Worm (Caenorhabditis elegans) whole organism, L4 larva: ENCODE data around the gene W02B3.7.

ENCODE experiments used
- ZK337.2 ChIP-seq: fragments of 200-800 bp; sonication (Bioruptor generic); IDR thresholded peaks from 2 replicates; pipeline ENCODE4 v1.3.6; 2022; ENCODE audit warnings: missing genetic modification reagents, missing genetic modification characterization, missing compliant biosample characterization
- ZK546.5 ChIP-seq, 2 experiments: sonication (generic microtip); optimal IDR thresholded peaks; 2 replicates each; lab custom pipeline; 2017; ENCODE audit warnings: missing biosample characterization in 2 of 2, missing genetic modification characterization in 2 of 2
- aha-1 ChIP-seq: fragments of 150-350 bp; peaks from one replicate; lab custom pipeline; 2014; ENCODE audit warnings: missing biosample characterization, missing genetic modification characterization
- aly-2 ChIP-seq: sonication (generic microtip); optimal IDR thresholded peaks from 2 replicates; lab custom pipeline; 2018; ENCODE audit warnings: missing biosample characterization, missing genetic modification characterization
- arid-1 ChIP-seq: fragments of 200-800 bp; sonication (Bioruptor generic); conservative IDR thresholded peaks from 2 replicates; pipeline ENCODE4 v1.3.6; 2022; ENCODE audit warnings: missing genetic modification reagents, missing genetic modification characterization, missing compliant biosample characterization
- ceh-32 ChIP-seq: sonication (generic microtip); optimal IDR thresholded peaks from 2 replicates; lab custom pipeline; 2016; ENCODE audit warnings: mild to moderate bottlenecking, missing genetic modification characterization, missing compliant biosample characterization; ENCODE audit not compliant: poor library complexity
- ceh-44 ChIP-seq: fragments of 200-800 bp; sonication (Bioruptor generic); IDR thresholded peaks from 2 replicates; pipeline ENCODE4 v1.3.6; 2022; ENCODE audit warnings: missing genetic modification reagents, missing genetic modification characterization, missing compliant biosample characterization
- ceh-62 ChIP-seq: sonication (generic microtip); optimal IDR thresholded peaks from 2 replicates; lab custom pipeline; 2017; ENCODE audit warnings: missing biosample characterization, missing genetic modification characterization
- ctbp-1 ChIP-seq: fragments of 200-800 bp; sonication (Bioruptor generic); IDR thresholded peaks from 2 replicates; pipeline ENCODE4 v1.3.6; 2022; ENCODE audit warnings: missing genetic modification reagents, missing genetic modification characterization, missing compliant biosample characterization
- dmd-6 ChIP-seq: fragments of 200-800 bp; sonication (Bioruptor generic); IDR thresholded peaks from 2 replicates; pipeline ENCODE4 v1.3.6; 2022; ENCODE audit warnings: missing genetic modification reagents, missing genetic modification characterization, missing compliant biosample characterization
- dve-1 ChIP-seq: sonication (generic microtip); optimal IDR thresholded peaks from 2 replicates; lab custom pipeline; 2017; ENCODE audit warnings: antibody characterized with exemption, mild to moderate bottlenecking, missing genetic modification characterization, missing compliant biosample characterization; ENCODE audit not compliant: insufficient read depth
- fos-1 ChIP-seq: fragments of 150-350 bp; optimal IDR thresholded peaks from 2 replicates; lab custom pipeline; 2014; ENCODE audit warnings: missing biosample characterization, missing genetic modification characterization
- hlh-30 ChIP-seq: sonication (generic microtip); optimal IDR thresholded peaks from 2 replicates; lab custom pipeline; 2017; ENCODE audit warnings: antibody characterized with exemption, mild to moderate bottlenecking, missing genetic modification characterization, missing compliant biosample characterization; ENCODE audit not compliant: insufficient read depth
- lim-7 ChIP-seq: fragments of 200-800 bp; sonication (Bioruptor generic); IDR thresholded peaks from 2 replicates; pipeline ENCODE4 v1.3.6; 2022; ENCODE audit warnings: missing genetic modification characterization, missing compliant biosample characterization
- lin-29 ChIP-seq: fragments of 200-800 bp; sonication (Bioruptor generic); IDR thresholded peaks from 2 replicates; pipeline ENCODE4 v1.3.6; 2022; ENCODE audit warnings: missing genetic modification reagents, missing genetic modification characterization, missing compliant biosample characterization
- lin-38 ChIP-seq: fragments of 200-800 bp; sonication (Bioruptor generic); IDR thresholded peaks from 2 replicates; pipeline ENCODE4 v1.3.6; 2022; ENCODE audit warnings: missing genetic modification reagents, missing genetic modification characterization, missing compliant biosample characterization
- lir-3 ChIP-seq: sonication (generic microtip); optimal IDR thresholded peaks from 2 replicates; lab custom pipeline; 2016; ENCODE audit warnings: mild to moderate bottlenecking, missing genetic modification characterization, missing compliant biosample characterization
- lsy-2 ChIP-seq, 2 experiments: fragments of 150-350 bp in 1 of 2; sonication (generic microtip) in 1 of 2; optimal IDR thresholded peaks; 2 replicates each; lab custom pipeline; 2014 to 2017; ENCODE audit warnings: missing biosample characterization in 2 of 2, missing genetic modification characterization in 2 of 2
- madf-9 ChIP-seq: fragments of 200-800 bp; sonication (Bioruptor generic); conservative IDR thresholded peaks from 2 replicates; pipeline ENCODE4 v1.3.6; 2022; ENCODE audit warnings: missing genetic modification reagents, missing genetic modification characterization, missing compliant biosample characterization
- mdl-1 ChIP-seq, 2 experiments: fragments of 150-350 bp in 1 of 2; sonication (generic microtip) in 1 of 2; optimal IDR thresholded peaks; 2 replicates each; lab custom pipeline; 2014 to 2017; ENCODE audit warnings: missing biosample characterization in 2 of 2, missing genetic modification characterization in 2 of 2
- mxl-3 ChIP-seq: fragments of 200-800 bp; sonication (Bioruptor generic); optimal IDR thresholded peaks from 2 replicates; lab custom pipeline; 2018; ENCODE audit warnings: mild to moderate bottlenecking, missing genetic modification characterization, missing compliant biosample characterization
- nhr-25 ChIP-seq: sonication (generic microtip); optimal IDR thresholded peaks from 2 replicates; lab custom pipeline; 2017; ENCODE audit warnings: missing genetic modification characterization, mild to moderate bottlenecking, missing compliant biosample characterization, antibody characterized with exemption, moderate library complexity, borderline replicate concordance; ENCODE audit not compliant: insufficient read depth
- nhr-48 ChIP-seq: sonication (generic microtip); optimal IDR thresholded peaks from 2 replicates; lab custom pipeline; 2016; ENCODE audit warnings: mild to moderate bottlenecking, missing genetic modification characterization, missing compliant biosample characterization
- pqm-1 ChIP-seq: sonication (generic microtip); optimal IDR thresholded peaks from 2 replicates; lab custom pipeline; 2017; ENCODE audit warnings: missing biosample characterization, missing genetic modification characterization
- sdz-12 ChIP-seq: fragments of 200-800 bp; sonication (Bioruptor generic); optimal IDR thresholded peaks from 2 replicates; lab custom pipeline; 2018; ENCODE audit warnings: mild to moderate bottlenecking, missing genetic modification characterization, missing compliant biosample characterization
- set-16 ChIP-seq: fragments of 200-800 bp; sonication (Bioruptor generic); IDR thresholded peaks from 2 replicates; pipeline ENCODE4 v1.3.6; 2022; ENCODE audit warnings: missing genetic modification reagents, missing genetic modification characterization, missing compliant biosample characterization
- snpc-4 ChIP-seq: fragments of 150-350 bp; optimal IDR thresholded peaks from 2 replicates; lab custom pipeline; 2014; ENCODE audit warnings: missing biosample characterization, missing genetic modification characterization
- tra-1 ChIP-seq: fragments of 200-800 bp; sonication (Bioruptor generic); IDR thresholded peaks from 2 replicates; pipeline ENCODE4 v1.3.6; 2022; ENCODE audit warnings: missing genetic modification reagents, missing genetic modification characterization, missing compliant biosample characterization
- unc-62 ChIP-seq, 3 experiments: fragments of 150-350 bp in 1 of 3; sonication (generic microtip); optimal IDR thresholded peaks in 2 of 3; peaks in 1 of 3; 1 replicate in 1 of 3; 2 replicates in 2 of 3; lab custom pipeline; 2014 to 2017; ENCODE audit warnings: missing biosample characterization in 3 of 3, missing genetic modification characterization in 3 of 3, missing genetic modification reagents in 3 of 3, missing genotype in 1 of 3
- vab-7 ChIP-seq: fragments of 200-800 bp; sonication (Bioruptor generic); IDR thresholded peaks from 2 replicates; pipeline ENCODE4 v1.3.6; 2022; ENCODE audit warnings: missing genetic modification reagents, missing genetic modification characterization, missing compliant biosample characterization
- zip-2 ChIP-seq: fragments of 150-350 bp; optimal IDR thresholded peaks from 2 replicates; lab custom pipeline; 2014; ENCODE audit warnings: missing biosample characterization, missing genetic modification characterization
- ztf-11 ChIP-seq: fragments of 150-350 bp; optimal IDR thresholded peaks from 2 replicates; lab custom pipeline; 2014; ENCODE audit warnings: missing biosample characterization, missing genetic modification characterization

The W02B3.7 gene

ce11 chrIII:691933-692332 lies at the start of gene W02B3.7:
W02B3.7 (minus strand) TSS chrIII:692033.
- TF ChIP-seq mxl-3 (GFP tag; lab: Kevin White, UChicago) (no peak), zip-2 (no peak), ceh-32 (tag; lab: Kevin White, UChicago) (no peak), ztf-11 (tag; lab: Kevin White, UChicago) (no peak), tra-1 (GFP tag; lab: Robert Waterston, UW) (no peak), snpc-4 (no peak), pqm-1 (no peak), dve-1 (tag; lab: Kevin White, UChicago) (no peak), arid-1 (GFP tag; lab: Robert Waterston, UW) (no peak), lsy-2 (tag; optimal IDR thresholded peaks at IDR 0.05; lab: Kevin White, UChicago) (no peak)
- TF ChIP-seq, all 104 proteins: peak for 0

- TF ChIP-seq sdz-12 (GFP tag; lab: Kevin White, UChicago) (no peak), aly-2 (no peak), ZK546.5 (tag; optimal IDR thresholded peaks at IDR 0.05; lab: Kevin White, UChicago) (no peak), mdl-1 (tag; optimal IDR thresholded peaks at IDR 0.05; lab: Kevin White, UChicago) (no peak), ceh-62 (tag; lab: Kevin White, UChicago) (no peak), nhr-48 (tag; lab: Kevin White, UChicago) (no peak), ceh-44 (GFP tag; lab: Robert Waterston, UW) (no peak), ZK337.2 (GFP tag; lab: Robert Waterston, UW) (no peak)
These were observed 48.5 kb upstream of the W02B3.7 start, which contains the start of gene idpp-1 for ce11 chrIII:740382-740781. idpp-1 (plus strand) TSS chrIII:740682.

DNA sequence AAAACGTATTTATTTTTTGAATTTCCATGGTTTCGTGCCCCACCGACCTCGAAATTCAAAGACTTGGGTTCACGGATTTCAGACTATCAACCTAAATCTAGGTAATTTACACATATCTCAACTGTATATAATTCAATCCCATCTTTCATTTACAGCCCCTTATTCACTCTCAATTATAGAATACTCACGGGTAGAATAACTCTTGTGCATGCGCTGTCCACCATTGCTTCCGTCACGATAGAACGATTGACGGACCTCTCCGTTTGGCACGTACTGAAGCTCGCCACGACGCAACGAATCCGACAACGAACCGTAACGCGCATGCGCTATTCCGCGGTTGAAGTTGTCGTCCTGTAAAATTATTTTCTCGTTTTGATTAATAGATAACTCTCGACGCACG lies 36.9 kb upstream of the W02B3.7 start:
- TF ChIP-seq ZK337.2 (GFP tag; lab: Robert Waterston, UW) (no peak), lir-3 (tag; lab: Kevin White, UChicago) (no peak), vab-7 (GFP tag; lab: Robert Waterston, UW) (no peak), unc-62 (GFP tag; optimal IDR thresholded peaks at IDR 0.05 in 1 of 2; lab: Kevin White, UChicago) (peak in 1 of 2 experiments; percentile 96), unc-62 (tag; optimal IDR thresholded peaks at IDR 0.05; lab: Kevin White, UChicago) (no peak), mxl-3 (GFP tag; lab: Kevin White, UChicago) (no peak)

ce11 chrIII:728074-728473 lies 36.2 kb upstream of the W02B3.7 start:
- no peak for TF ChIP-seq fos-1 (tag; lab: Kevin White, UChicago)
- no peak for TF ChIP-seq nhr-25 (tag; lab: Kevin White, UChicago)
- TF ChIP-seq set-16 = peak; percentile 81
- TF ChIP-seq lin-29 (GFP tag; lab: Robert Waterston, UW) = no peak
- no peak for TF ChIP-seq lim-7 (GFP tag; lab: Robert Waterston, UW)
- TF ChIP-seq ctbp-1 (GFP tag; lab: Robert Waterston, UW) = 0 out of 2 replicates have a peak, but pooled peaks have one; percentile 9
- TF ChIP-seq unc-62 (GFP tag; optimal IDR thresholded peaks at IDR 0.05 in 1 of 2; lab: Kevin White, UChicago) = peak in 1 of 2 experiments; percentile 17
- no peak for TF ChIP-seq unc-62 (tag; optimal IDR thresholded peaks at IDR 0.05; lab: Kevin White, UChicago)
- no peak for TF ChIP-seq lin-38

DNA sequence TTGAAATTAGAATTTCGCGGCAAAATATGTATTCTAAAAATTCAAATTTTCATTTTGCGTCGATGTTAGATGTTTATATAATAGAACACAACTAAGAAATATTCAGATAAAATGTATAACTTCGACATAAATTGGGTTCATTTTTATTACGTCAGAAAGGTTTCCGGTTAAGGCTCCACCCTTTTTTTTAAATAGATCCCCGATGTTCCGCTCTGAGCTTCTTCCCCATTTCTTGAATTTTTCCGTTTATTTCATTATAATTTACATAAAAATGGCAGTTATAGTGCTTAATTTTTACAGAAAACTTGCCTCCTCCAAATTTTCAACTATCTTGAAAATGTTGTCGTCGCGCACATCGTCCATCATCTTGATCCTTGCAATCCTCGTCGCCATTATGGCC lies 33.0 kb upstream of the W02B3.7 start, which contains the start of gene flp-24:
Gene flp-24, plus strand, starts transcription at position 301 of the 400 bp plus-strand sequence.
- TF ChIP-seq lir-3 (tag; lab: Kevin White, UChicago) (no peak), ZK546.5 (tag; optimal IDR thresholded peaks at IDR 0.05; lab: Kevin White, UChicago) (no peak), madf-9 (GFP tag; lab: Robert Waterston, UW) (no peak), dmd-6 (GFP tag; lab: Robert Waterston, UW) (no peak), hlh-30 (no peak), aha-1 (tag; lab: Kevin White, UChicago) (peak; percentile 30), ceh-32 (tag; lab: Kevin White, UChicago) (no peak)
